Fruit fly (Drosophila melanogaster) whole organism, wandering third instar larva: Measurements from ENCODE around the gene Sec71.

Experiments used
- Abd-B ChIP-seq: fragments of >200 bp; optimal IDR thresholded peaks from 2 replicates; lab custom pipeline; 2017; ENCODE audit warnings: missing biosample characterization, missing genetic modification characterization
- CG32264 ChIP-seq: fragments of 200-800 bp; sonication (Bioruptor generic); optimal IDR thresholded peaks from 2 replicates; lab custom pipeline; 2016; ENCODE audit warnings: missing biosample characterization, missing genetic modification characterization
- CG9705 ChIP-seq: fragments of 200-800 bp; sonication (Bioruptor generic); optimal IDR thresholded peaks from 2 replicates; lab custom pipeline; 2018; ENCODE audit warnings: missing biosample characterization, mild to moderate bottlenecking, missing genetic modification characterization
- CrebA ChIP-seq: fragments of 200-800 bp; sonication (Bioruptor generic); optimal IDR thresholded peaks from 2 replicates; lab custom pipeline; 2016; ENCODE audit warnings: missing biosample characterization, mild to moderate bottlenecking, missing genetic modification characterization, borderline replicate concordance
- Dfd ChIP-seq: fragments of >200 bp; optimal IDR thresholded peaks from 2 replicates; lab custom pipeline; 2017; ENCODE audit warnings: missing biosample characterization, missing genetic modification characterization
- Dif ChIP-seq: fragments of 200-275, 200-300 bp; sonication (Bioruptor generic); optimal IDR thresholded peaks from 2 replicates; lab custom pipeline; 2018; ENCODE audit warnings: missing biosample characterization, missing genetic modification characterization; ENCODE audit not compliant: partially characterized antibody
- GATAd ChIP-seq: sonication (Bioruptor generic); optimal IDR thresholded peaks from 2 replicates; lab custom pipeline; 2016; ENCODE audit warnings: missing biosample characterization, missing genetic modification characterization
- Hnf4 ChIP-seq: fragments of 200-800 bp; sonication (Bioruptor generic); optimal IDR thresholded peaks from 2 replicates; lab custom pipeline; 2016; ENCODE audit warnings: missing biosample characterization, mild to moderate bottlenecking, missing genetic modification characterization
- Hr83 ChIP-seq: fragments of 200-300 bp; sonication (Bioruptor generic); optimal IDR thresholded peaks from 2 replicates; lab custom pipeline; 2016; ENCODE audit warnings: missing biosample characterization, mild to moderate bottlenecking, missing genetic modification characterization, moderate library complexity; ENCODE audit not compliant: poor library complexity, severe bottlenecking
- Jra ChIP-seq: sonication (Bioruptor generic); optimal IDR thresholded peaks from 2 replicates; lab custom pipeline; 2016; ENCODE audit warnings: missing biosample characterization, missing genetic modification characterization
- Mio ChIP-seq: sonication (Bioruptor generic); optimal IDR thresholded peaks from 2 replicates; lab custom pipeline; 2016; ENCODE audit warnings: missing biosample characterization, missing genetic modification characterization
- N ChIP-seq: fragments of >200 bp; optimal IDR thresholded peaks from 2 replicates; lab custom pipeline; 2018; ENCODE audit warnings: missing biosample characterization, missing external identifiers, missing genetic modification characterization
- OdsH ChIP-seq: fragments of 200-800 bp; sonication (Bioruptor generic); optimal IDR thresholded peaks from 2 replicates; lab custom pipeline; 2016; ENCODE audit warnings: missing biosample characterization, mild to moderate bottlenecking, missing genetic modification characterization
- Rel ChIP-seq, 2 experiments: fragments of 200-800 bp; sonication (Bioruptor generic) in 1 of 2; optimal IDR thresholded peaks; 2 replicates in 1 of 2; 3 replicates in 1 of 2; lab custom pipeline; 2016 to 2019; ENCODE audit warnings: mild to moderate bottlenecking in 2 of 2, missing biosample characterization in 2 of 2, missing genetic modification characterization in 2 of 2, moderate library complexity in 1 of 2
- Sp1 ChIP-seq: fragments of 200-800 bp; sonication (Bioruptor generic); optimal IDR thresholded peaks from 3 replicates; lab custom pipeline; 2019; ENCODE audit warnings: missing biosample characterization, mild to moderate bottlenecking, missing genetic modification characterization, moderate library complexity
- Vsx2 ChIP-seq: fragments of 200-300, 225-300 bp; sonication (Bioruptor generic); optimal IDR thresholded peaks from 2 replicates; lab custom pipeline; 2018; ENCODE audit warnings: missing biosample characterization, missing genetic modification characterization; ENCODE audit not compliant: partially characterized antibody
- br ChIP-seq: fragments of 200-800 bp; sonication (Bioruptor generic); optimal IDR thresholded peaks from 2 replicates; lab custom pipeline; 2016; ENCODE audit warnings: missing biosample characterization, missing genetic modification characterization
- brk ChIP-seq: fragments of 200-800 bp; sonication (Bioruptor generic); optimal IDR thresholded peaks from 2 replicates; lab custom pipeline; 2016; ENCODE audit warnings: missing biosample characterization, mild to moderate bottlenecking, missing genetic modification characterization
- dl ChIP-seq, 2 experiments: fragments of 175-275, 200-275 bp in 1 of 2; fragments of 200-275 bp in 1 of 2; sonication (Bioruptor generic); optimal IDR thresholded peaks; lab custom pipeline; 2018; ENCODE audit warnings: mild to moderate bottlenecking in 2 of 2, missing biosample characterization in 2 of 2, missing genetic modification characterization in 2 of 2, moderate library complexity in 2 of 2; ENCODE audit not compliant: partially characterized antibody in 2 of 2, insufficient read depth in 1 of 2
- dsf ChIP-seq: sonication (Bioruptor generic); optimal IDR thresholded peaks from 2 replicates; lab custom pipeline; 2016; ENCODE audit warnings: missing biosample characterization, missing genetic modification characterization, borderline replicate concordance
- ey ChIP-seq: fragments of 200-800 bp; sonication (Bioruptor generic); optimal IDR thresholded peaks from 2 replicates; lab custom pipeline; 2016; ENCODE audit warnings: missing biosample characterization, missing genetic modification characterization
- foxo ChIP-seq, 2 experiments: fragments of 200-800 bp; sonication (Bioruptor generic); optimal IDR thresholded peaks; 2 replicates in 1 of 2; 3 replicates in 1 of 2; lab custom pipeline; 2016 to 2017; ENCODE audit warnings: missing biosample characterization in 2 of 2, missing genetic modification characterization in 2 of 2
- fru ChIP-seq: fragments of 200-800 bp; sonication (Bioruptor generic); optimal IDR thresholded peaks from 3 replicates; lab custom pipeline; 2016; ENCODE audit warnings: missing biosample characterization, mild to moderate bottlenecking, missing genetic modification characterization
- h ChIP-seq: fragments of 200-800 bp; sonication (Bioruptor generic); optimal IDR thresholded peaks from 3 replicates; lab custom pipeline; 2016; ENCODE audit warnings: missing biosample characterization, mild to moderate bottlenecking, missing genetic modification characterization
- jim ChIP-seq: fragments of 175-275, 200-325 bp; sonication (Bioruptor generic); optimal IDR thresholded peaks from 2 replicates; lab custom pipeline; 2016; ENCODE audit warnings: missing biosample characterization, mild to moderate bottlenecking, missing genetic modification characterization
- lola ChIP-seq: fragments of >200 bp; optimal IDR thresholded peaks from 2 replicates; lab custom pipeline; 2017; ENCODE audit warnings: missing biosample characterization, missing genetic modification characterization
- pan ChIP-seq: fragments of >200 bp; optimal IDR thresholded peaks from 2 replicates; lab custom pipeline; 2017
- psq ChIP-seq: fragments of 200-800 bp; sonication (Bioruptor generic); optimal IDR thresholded peaks from 3 replicates; lab custom pipeline; 2017; ENCODE audit warnings: missing biosample characterization, mild to moderate bottlenecking, missing genetic modification characterization, moderate library complexity
- rgr ChIP-seq: fragments of 200-800 bp; sonication (Bioruptor generic); optimal IDR thresholded peaks from 3 replicates; lab custom pipeline; 2016; ENCODE audit warnings: missing biosample characterization, mild to moderate bottlenecking, missing genetic modification characterization
- usp ChIP-seq: fragments of >200 bp; optimal IDR thresholded peaks from 2 replicates; lab custom pipeline; 2017; ENCODE audit warnings: missing biosample characterization, missing genetic modification characterization
- woc ChIP-seq: sonication (Bioruptor generic); optimal IDR thresholded peaks from 2 replicates; lab custom pipeline; 2016; ENCODE audit warnings: missing biosample characterization, mild to moderate bottlenecking, missing genetic modification characterization

The Sec71 gene

dm6 chr2L:13845178-13845577 lies 51.9 kb downstream of the Sec71 start, which contains the start of gene CG8997:
Gene CG8997 (minus strand): TSS chr2L:13845325.
- no peak for TF ChIP-seq lola (GFP tag; lab: Kevin White, UChicago)
- no peak for TF ChIP-seq CG9705 (GFP tag; lab: Kevin White, UChicago)
- TF ChIP-seq jim (GFP tag; lab: Kevin White, UChicago) = peak; percentile 36
- TF ChIP-seq Mio (GFP tag; lab: Kevin White, UChicago) = no peak
- TF ChIP-seq br = peak; percentile 51
- no peak for TF ChIP-seq N (GFP tag; lab: Kevin White, UChicago)
- TF ChIP-seq pan (lab: Kevin White, UChicago) = no peak
- TF ChIP-seq rgr (GFP tag; lab: Kevin White, UChicago) = peak; percentile 7
- peak; percentile 58 for TF ChIP-seq Hnf4
- TF ChIP-seq Hr83 (GFP tag; lab: Kevin White, UChicago) = peak; percentile 71
- no peak for TF ChIP-seq dsf
- TF ChIP-seq CrebA (GFP tag; lab: Kevin White, UChicago) = peak; percentile 57
- TF ChIP-seq Vsx2 (GFP tag; lab: Kevin White, UChicago) = peak; percentile 42
- peak in 1 of 2 experiments; percentile 5 for TF ChIP-seq foxo (GFP tag; optimal IDR thresholded peaks at IDR 0.05; lab: Kevin White, UChicago)
- no peak for TF ChIP-seq psq (GFP tag; lab: Kevin White, UChicago)
- TF ChIP-seq Jra (GFP tag; lab: Kevin White, UChicago) = peak; percentile 61
- TF ChIP-seq OdsH (GFP tag; lab: Kevin White, UChicago) = peak; percentile 15
- TF ChIP-seq brk (GFP tag; lab: Kevin White, UChicago) = no peak
- TF ChIP-seq Dfd = no peak
- no peak for TF ChIP-seq Abd-B
- TF ChIP-seq usp = no peak
- TF ChIP-seq dl (GFP tag; optimal IDR thresholded peaks at IDR 0.05; lab: Kevin White, UChicago; ENCODE audit: insufficient read depth in 1 of 2, partially characterized antibody in 2 of 2) = no peak
- TF ChIP-seq Rel (GFP tag; optimal IDR thresholded peaks at IDR 0.05; lab: Kevin White, UChicago) = no peak
- TF ChIP-seq Rel (tag; optimal IDR thresholded peaks at IDR 0.05; lab: Kevin White, UChicago) = peak; percentile 23
- TF ChIP-seq woc (GFP tag; lab: Kevin White, UChicago) = no peak
- TF ChIP-seq h (GFP tag; lab: Kevin White, UChicago) = peak; percentile 67

- TF ChIP-seq ey (GFP tag; lab: Kevin White, UChicago) = no peak
- TF ChIP-seq h (GFP tag; lab: Kevin White, UChicago) = peak; percentile 27
- TF ChIP-seq GATAd (GFP tag; lab: Kevin White, UChicago) = no peak
- no peak for TF ChIP-seq Dif (GFP tag; lab: Kevin White, UChicago)
- no peak for TF ChIP-seq jim (GFP tag; lab: Kevin White, UChicago)
These were observed 53.0 kb downstream of the Sec71 start, which contains the start of gene CG7916 for dm6 chr2L:13846239-13846802. Gene CG7916 (plus strand): TSS chr2L:13846752.

- no peak for TF ChIP-seq foxo (GFP tag; optimal IDR thresholded peaks at IDR 0.05; lab: Kevin White, UChicago)
- peak; percentile 3 for TF ChIP-seq Vsx2 (GFP tag; lab: Kevin White, UChicago)
- no peak for TF ChIP-seq dl (GFP tag; optimal IDR thresholded peaks at IDR 0.05; lab: Kevin White, UChicago; ENCODE audit: insufficient read depth in 1 of 2, partially characterized antibody in 2 of 2)
- no peak for TF ChIP-seq Rel (GFP tag; optimal IDR thresholded peaks at IDR 0.05; lab: Kevin White, UChicago)
- peak; percentile 70 for TF ChIP-seq Rel (tag; optimal IDR thresholded peaks at IDR 0.05; lab: Kevin White, UChicago)
- TF ChIP-seq jim (GFP tag; lab: Kevin White, UChicago) = no peak
- no peak for TF ChIP-seq Hr83 (GFP tag; lab: Kevin White, UChicago)
- no peak for TF ChIP-seq Sp1 (GFP tag; lab: Kevin White, UChicago)
These were observed 54.3 kb downstream of the Sec71 start, which contains the start of gene CG7953 for dm6 chr2L:13847625-13848024. Gene CG7953 (plus strand): TSS chr2L:13847925.

dm6 chr2L:13849125-13849524 lies 55.8 kb downstream of the Sec71 start, which contains the start of gene CG7968:
Gene CG7968 (plus strand): TSS chr2L:13849400.
- no peak for TF ChIP-seq Hnf4
- no peak for TF ChIP-seq CrebA (GFP tag; lab: Kevin White, UChicago)
- TF ChIP-seq Vsx2 (GFP tag; lab: Kevin White, UChicago) = no peak
- no peak for TF ChIP-seq CG32264 (GFP tag; lab: Kevin White, UChicago)
- TF ChIP-seq Hr83 (GFP tag; lab: Kevin White, UChicago) = no peak
- TF ChIP-seq Dfd = no peak
- no peak for TF ChIP-seq fru (GFP tag; lab: Kevin White, UChicago)
